Worm (Caenorhabditis elegans) whole organism, midembryonic: ENCODE data around the gene Y45G5AL.1.

Experiments used
- T22C8.4 ChIP-seq: fragments of 200-800 bp; sonication (Bioruptor generic); IDR thresholded peaks from 2 replicates; pipeline ENCODE4 v1.3.6; 2022; ENCODE audit warnings: missing genetic modification characterization, missing compliant biosample characterization
- cog-1 ChIP-seq: sonication (generic microtip); optimal IDR thresholded peaks from 2 replicates; lab custom pipeline; 2016; ENCODE audit warnings: missing genetic modification characterization, missing compliant biosample characterization
- flt-1 ChIP-seq: fragments of 200-800 bp; sonication (Bioruptor generic); IDR thresholded peaks from 2 replicates; pipeline ENCODE4 v1.3.6; 2022; ENCODE audit warnings: missing genetic modification characterization, missing compliant biosample characterization
- klf-2 ChIP-seq: fragments of 200-800 bp; sonication (Bioruptor generic); conservative IDR thresholded peaks from 2 replicates; pipeline ENCODE4 v1.3.6; 2022; ENCODE audit warnings: missing genetic modification reagents, missing genetic modification characterization, missing compliant biosample characterization
- med-1 ChIP-seq: sonication (generic microtip); optimal IDR thresholded peaks from 2 replicates; lab custom pipeline; 2017; ENCODE audit warnings: missing genetic modification characterization, mild to moderate bottlenecking, missing compliant biosample characterization, antibody characterized with exemption, missing genetic modification reagents; ENCODE audit not compliant: insufficient read depth
- ref-1 ChIP-seq: fragments of 200-800 bp; sonication (Bioruptor generic); conservative IDR thresholded peaks from 2 replicates; pipeline ENCODE4 v1.3.6; 2022; ENCODE audit warnings: missing genetic modification reagents, missing genetic modification characterization, missing compliant biosample characterization
- tab-1 ChIP-seq: fragments of 200-800 bp; sonication (Bioruptor generic); IDR thresholded peaks from 2 replicates; pipeline ENCODE4 v1.3.6; 2022; ENCODE audit warnings: missing genetic modification characterization, missing compliant biosample characterization
- ztf-23 ChIP-seq: fragments of 200-800 bp; sonication (Bioruptor generic); IDR thresholded peaks from 2 replicates; pipeline ENCODE4 v1.3.6; 2022; ENCODE audit warnings: missing genetic modification reagents, missing genetic modification characterization, missing compliant biosample characterization
- ztf-29 ChIP-seq: fragments of 200-800 bp; sonication (Bioruptor generic); IDR thresholded peaks from 2 replicates; pipeline ENCODE4 v1.3.6; 2022; ENCODE audit warnings: missing genetic modification reagents, missing genetic modification characterization, missing compliant biosample characterization

The Y45G5AL.1 gene

ce11 chrV:4152200-4152599 lies 7.9 kb downstream of the Y45G5AL.1 start, which contains the start of gene Y45G5AM.6:
Gene Y45G5AM.6, minus strand, starts transcription at chrV:4152300.
- no peak for TF ChIP-seq med-1 (GFP tag; lab: Kevin White, UChicago)
- TF ChIP-seq ztf-29, result no peak
- no peak for TF ChIP-seq tab-1 (GFP tag; lab: Robert Waterston, UW)
- TF ChIP-seq flt-1 (GFP tag; lab: Robert Waterston, UW), result no peak
- TF ChIP-seq ztf-23 (GFP tag; lab: Robert Waterston, UW), result no peak
- TF ChIP-seq ref-1 (GFP tag; lab: Robert Waterston, UW), result no peak
- no peak for TF ChIP-seq klf-2 (GFP tag; lab: Robert Waterston, UW)
- no peak for TF ChIP-seq T22C8.4
- TF ChIP-seq cog-1 (tag; lab: Kevin White, UChicago), result no peak

DNA sequence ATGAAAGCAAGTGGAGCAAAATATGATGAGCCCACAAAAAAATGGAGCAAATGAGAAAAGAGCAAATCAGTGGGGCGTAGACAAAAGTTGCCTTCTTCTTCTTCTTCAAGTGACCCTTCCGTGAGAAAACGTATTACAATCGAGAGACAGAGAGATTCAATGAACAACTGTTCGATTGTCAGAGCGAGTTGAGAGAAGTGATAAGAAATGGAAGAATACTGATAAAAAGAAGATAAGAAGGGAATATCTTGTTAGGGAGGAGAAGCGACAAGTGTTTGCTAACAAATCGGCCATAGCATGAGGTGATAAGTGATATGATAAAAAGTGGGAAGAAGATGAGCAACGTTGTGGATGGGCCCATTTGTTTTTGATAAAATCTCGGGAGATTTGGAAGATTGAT lies 13.0 kb downstream of the Y45G5AL.1 start:
- no peak for TF ChIP-seq cog-1 (tag; lab: Kevin White, UChicago)
- no peak for TF ChIP-seq tab-1 (GFP tag; lab: Robert Waterston, UW)
- TF ChIP-seq ztf-23 (GFP tag; lab: Robert Waterston, UW), result no peak
- no peak for TF ChIP-seq flt-1 (GFP tag; lab: Robert Waterston, UW)
- TF ChIP-seq med-1 (GFP tag; lab: Kevin White, UChicago), result no peak
- no peak for TF ChIP-seq ztf-29
- no peak for TF ChIP-seq ref-1 (GFP tag; lab: Robert Waterston, UW)
- TF ChIP-seq T22C8.4, result no peak
- TF ChIP-seq klf-2 (GFP tag; lab: Robert Waterston, UW), result no peak

- no peak for TF ChIP-seq flt-1 (GFP tag; lab: Robert Waterston, UW)
- no peak for TF ChIP-seq ztf-23 (GFP tag; lab: Robert Waterston, UW)
- TF ChIP-seq tab-1 (GFP tag; lab: Robert Waterston, UW), result no peak
- TF ChIP-seq ref-1 (GFP tag; lab: Robert Waterston, UW), result no peak
- no peak for TF ChIP-seq klf-2 (GFP tag; lab: Robert Waterston, UW)
- no peak for TF ChIP-seq ztf-29
- TF ChIP-seq T22C8.4, result no peak
- no peak for TF ChIP-seq cog-1 (tag; lab: Kevin White, UChicago)
- no peak for TF ChIP-seq med-1 (GFP tag; lab: Kevin White, UChicago)
These were observed 15.8 kb downstream of the Y45G5AL.1 start, which contains the start of gene Y45G5AM.5 for ce11 chrV:4160086-4160485. Gene Y45G5AM.5, plus strand, starts transcription at chrV:4160386.

ce11 chrV:4162922-4163321 lies 18.6 kb downstream of the Y45G5AL.1 start, which contains the start of gene Y45G5AM.4:
Gene Y45G5AM.4, plus strand, starts transcription at chrV:4163222.
- TF ChIP-seq klf-2 (GFP tag; lab: Robert Waterston, UW) (no peak), T22C8.4 (no peak), flt-1 (GFP tag; lab: Robert Waterston, UW) (no peak), tab-1 (GFP tag; lab: Robert Waterston, UW) (no peak), ztf-29 (no peak), cog-1 (tag; lab: Kevin White, UChicago) (no peak), ref-1 (GFP tag; lab: Robert Waterston, UW) (no peak), med-1 (GFP tag; lab: Kevin White, UChicago) (no peak), ztf-23 (GFP tag; lab: Robert Waterston, UW) (no peak)

- TF ChIP-seq ztf-23 (GFP tag; lab: Robert Waterston, UW) (no peak), flt-1 (GFP tag; lab: Robert Waterston, UW) (no peak)
These were observed 20.2 kb downstream of the Y45G5AL.1 start, which contains the start of gene Y45G5AM.3 for ce11 chrV:4164504-4164959. Gene Y45G5AM.3, plus strand, starts transcription at chrV:4164554.

DNA sequence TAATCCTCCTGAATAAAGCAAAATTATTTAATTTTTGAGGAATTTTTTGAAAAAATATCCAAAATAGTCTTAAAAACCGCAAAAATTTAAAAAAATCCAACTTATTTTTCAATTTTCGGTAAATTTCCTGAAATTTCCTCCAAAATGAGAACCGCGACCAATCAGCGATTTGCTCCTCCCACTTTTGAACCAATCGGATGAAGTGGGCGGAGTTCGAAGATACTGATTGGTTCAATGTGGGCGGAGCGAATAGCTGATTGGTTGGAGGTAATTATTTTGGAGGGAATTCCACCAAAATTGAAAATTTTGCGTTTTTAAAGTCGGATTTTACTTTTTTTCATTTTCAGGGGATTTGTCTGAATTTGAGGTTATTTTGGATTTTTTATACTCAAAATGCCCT lies 23.7 kb downstream of the Y45G5AL.1 start:
- TF ChIP-seq tab-1 (GFP tag; lab: Robert Waterston, UW), result no peak
- no peak for TF ChIP-seq med-1 (GFP tag; lab: Kevin White, UChicago)
- TF ChIP-seq cog-1 (tag; lab: Kevin White, UChicago), result no peak
- no peak for TF ChIP-seq klf-2 (GFP tag; lab: Robert Waterston, UW)
- TF ChIP-seq flt-1 (GFP tag; lab: Robert Waterston, UW), result no peak
- TF ChIP-seq ztf-23 (GFP tag; lab: Robert Waterston, UW), result no peak
- no peak for TF ChIP-seq ref-1 (GFP tag; lab: Robert Waterston, UW)
- TF ChIP-seq ztf-29, result no peak
- TF ChIP-seq T22C8.4, result no peak

ce11 chrV:4169658-4170057 lies 25.4 kb downstream of the Y45G5AL.1 start:
- TF ChIP-seq med-1 (GFP tag; lab: Kevin White, UChicago) (no peak), klf-2 (GFP tag; lab: Robert Waterston, UW) (no peak), T22C8.4 (no peak), flt-1 (GFP tag; lab: Robert Waterston, UW) (no peak), ref-1 (GFP tag; lab: Robert Waterston, UW) (no peak), tab-1 (GFP tag; lab: Robert Waterston, UW) (no peak), ztf-29 (no peak), ztf-23 (GFP tag; lab: Robert Waterston, UW) (no peak), cog-1 (tag; lab: Kevin White, UChicago) (no peak)

- TF ChIP-seq tab-1 (GFP tag; lab: Robert Waterston, UW), result no peak
- no peak for TF ChIP-seq ztf-23 (GFP tag; lab: Robert Waterston, UW)
- TF ChIP-seq cog-1 (tag; lab: Kevin White, UChicago), result no peak
- TF ChIP-seq ztf-29, result no peak
- no peak for TF ChIP-seq klf-2 (GFP tag; lab: Robert Waterston, UW)
- TF ChIP-seq med-1 (GFP tag; lab: Kevin White, UChicago), result no peak
- no peak for TF ChIP-seq flt-1 (GFP tag; lab: Robert Waterston, UW)
- TF ChIP-seq T22C8.4, result no peak
- TF ChIP-seq ref-1 (GFP tag; lab: Robert Waterston, UW), result no peak
These were observed 25.8 kb downstream of the Y45G5AL.1 start, which contains the start of gene Y45G5AM.7 for ce11 chrV:4170138-4170537. Gene Y45G5AM.7, minus strand, starts transcription at chrV:4170238.

- TF ChIP-seq flt-1 (GFP tag; lab: Robert Waterston, UW) (no peak), ztf-29 (no peak), med-1 (GFP tag; lab: Kevin White, UChicago) (no peak), ref-1 (GFP tag; lab: Robert Waterston, UW) (no peak), T22C8.4 (no peak), tab-1 (GFP tag; lab: Robert Waterston, UW) (no peak), klf-2 (GFP tag; lab: Robert Waterston, UW) (no peak), ztf-23 (GFP tag; lab: Robert Waterston, UW) (no peak), cog-1 (tag; lab: Kevin White, UChicago) (no peak)
These were observed 31.3 kb downstream of the Y45G5AL.1 start, which contains the start of the genes coh-4 and pid-5 for ce11 chrV:4175624-4176023. Gene coh-4, minus strand, starts transcription at chrV:4175640. Gene pid-5, plus strand, starts transcription at chrV:4175882.
